Fruit fly (Drosophila melanogaster): ENCODE results near the gene CG6693.

The CG6693 gene

DNA sequence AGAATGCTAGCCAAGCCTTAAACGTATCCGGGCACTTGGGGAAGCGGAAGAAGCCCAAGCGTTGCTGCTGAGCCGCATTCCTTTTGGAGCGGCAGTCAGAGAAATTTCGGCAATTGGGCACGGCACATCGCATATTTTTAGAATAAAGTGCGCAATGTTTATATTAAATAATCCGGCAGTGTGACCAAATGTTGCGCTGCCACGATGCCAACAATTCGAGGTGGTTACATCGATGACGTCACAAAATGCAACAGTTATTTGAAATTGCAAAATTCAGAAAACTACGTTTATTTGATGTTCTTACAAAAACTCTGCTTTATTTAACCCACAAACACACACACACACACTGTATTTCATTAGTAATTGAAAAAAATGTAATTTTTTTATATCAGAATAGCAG lies 1.6 kb downstream of the CG6693 start, which contains the start of gene CG6689:
Gene CG6689, minus strand, starts transcription at position 182 of the 400 bp plus-strand sequence.
- TF ChIP-seq CG6792 (GFP tag; optimal IDR thresholded peaks at IDR 0.05) (no peak), Eip78C (GFP tag) (peak; percentile 35), vri (GFP tag; optimal IDR thresholded peaks at IDR 0.05) (peak; percentile 97), CG6163 (GFP tag; IDR thresholded peaks at IDR 0.05) (no peak), Sox15 (GFP tag; optimal IDR thresholded peaks at IDR 0.05) (no peak), salr (GFP tag; optimal IDR thresholded peaks at IDR 0.05) (no peak), cyc (GFP tag; optimal IDR thresholded peaks at IDR 0.05) (no peak), svp (GFP tag) (no peak), CG15336 (GFP tag; IDR thresholded peaks at IDR 0.05) (0 out of 2 replicates have a peak, but pooled peaks have one; percentile 10), lz (GFP tag; optimal IDR thresholded peaks at IDR 0.05) (no peak), CG8119 (GFP tag; IDR thresholded peaks at IDR 0.05) (no peak), CG1621 (tag; optimal IDR thresholded peaks at IDR 0.05) (no peak), Sox102F (GFP tag; optimal IDR thresholded peaks at IDR 0.05) (no peak), achi (GFP tag; optimal IDR thresholded peaks at IDR 0.05) (no peak), net (GFP tag; optimal IDR thresholded peaks at IDR 0.05) (no peak), CG8319 (GFP tag; optimal IDR thresholded peaks at IDR 0.05) (no peak), CG10669 (GFP tag; optimal IDR thresholded peaks at IDR 0.05) (no peak), spab (GFP tag; optimal IDR thresholded peaks at IDR 0.05) (no peak), CG3032 (tag; optimal IDR thresholded peaks at IDR 0.05) (no peak), dac (GFP tag; optimal IDR thresholded peaks at IDR 0.05) (no peak), Smox (GFP tag; optimal IDR thresholded peaks at IDR 0.05) (no peak), Sox14 (GFP tag; optimal IDR thresholded peaks at IDR 0.05) (peak; percentile 53), Hr4 (GFP tag; optimal IDR thresholded peaks at IDR 0.05) (no peak), Eip75B (GFP tag; optimal IDR thresholded peaks at IDR 0.05) (peak; percentile 2), CG4318 (GFP tag; optimal IDR thresholded peaks at IDR 0.05) (no peak), CG11902 (GFP tag; optimal IDR thresholded peaks at IDR 0.05) (no peak), ss (GFP tag; optimal IDR thresholded peaks at IDR 0.05) (no peak), CG8632 (GFP tag; optimal IDR thresholded peaks at IDR 0.05) (no peak), Met (GFP tag; optimal IDR thresholded peaks at IDR 0.05) (no peak), CG11762 (GFP tag; optimal IDR thresholded peaks at IDR 0.05; ENCODE audit: insufficient read depth) (no peak), Hr39 (GFP tag; optimal IDR thresholded peaks at IDR 0.05) (no peak), esn (GFP tag; optimal IDR thresholded peaks at IDR 0.05) (peak; percentile 33), OdsH (GFP tag; optimal IDR thresholded peaks at IDR 0.05) (no peak), eg (GFP tag; IDR thresholded peaks at IDR 0.05) (no peak), CG16779 (tag; optimal IDR thresholded peaks at IDR 0.05) (no peak), CG3919 (GFP tag; optimal IDR thresholded peaks at IDR 0.05) (no peak), fkh (GFP tag; optimal IDR thresholded peaks at IDR 0.05) (peak; percentile 87), dsx (GFP tag; optimal IDR thresholded peaks at IDR 0.05; ENCODE audit: poor library complexity, severe bottlenecking) (no peak), Ets21C (GFP tag; optimal IDR thresholded peaks at IDR 0.05) (no peak)

DNA sequence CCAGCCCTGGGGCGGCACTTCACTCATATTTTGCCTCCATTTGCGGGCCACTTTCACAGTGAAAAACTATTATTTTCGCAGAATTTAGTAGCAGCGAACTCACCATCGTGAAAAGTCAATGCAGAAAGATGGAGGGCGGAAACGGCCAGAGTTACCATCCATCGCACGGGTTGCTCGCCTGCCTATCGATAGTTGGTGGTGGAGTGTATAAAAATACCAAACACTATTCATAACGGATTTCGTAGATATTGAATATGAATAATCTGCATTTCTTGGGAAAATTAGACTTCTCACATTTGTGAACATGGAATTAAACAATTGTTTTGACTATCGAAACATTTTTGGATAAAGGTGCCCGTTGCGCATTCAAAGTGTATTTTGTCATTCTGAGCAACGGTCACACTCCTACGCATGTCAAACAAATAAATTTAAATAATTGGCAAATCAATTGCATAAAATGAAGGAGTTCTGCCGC lies 5.2 kb downstream of the CG6693 start, which contains the start of the genes RpS25 and CG4820:
Gene RpS25, minus strand, starts transcription at position 132 of the 475 bp plus-strand sequence.
Gene CG4820, plus strand, starts transcription at position 380 of the 475 bp plus-strand sequence.
- TF ChIP-seq CG16779 (tag; optimal IDR thresholded peaks at IDR 0.05) (peak; percentile 71), CG6808 (GFP tag; optimal IDR thresholded peaks at IDR 0.05) (peak; percentile 79), CG4318 (GFP tag; optimal IDR thresholded peaks at IDR 0.05) (no peak), CG11902 (GFP tag; optimal IDR thresholded peaks at IDR 0.05) (peak; percentile 53), Blimp-1 (GFP tag; optimal IDR thresholded peaks at IDR 0.05) (peak; percentile 67), ss (GFP tag; optimal IDR thresholded peaks at IDR 0.05) (peak; percentile 71 to 86), Sox102F (GFP tag; optimal IDR thresholded peaks at IDR 0.05) (peak; percentile 89), fd85E (GFP tag; optimal IDR thresholded peaks at IDR 0.05) (peak; percentile 84), CG1621 (tag; optimal IDR thresholded peaks at IDR 0.05) (peak; percentile 79), dac (GFP tag; optimal IDR thresholded peaks at IDR 0.05) (peak; percentile 64), CG8632 (GFP tag; optimal IDR thresholded peaks at IDR 0.05) (peak; percentile 73), Hr4 (GFP tag; optimal IDR thresholded peaks at IDR 0.05) (no peak), CG6854 (GFP tag; optimal IDR thresholded peaks at IDR 0.05) (peak; percentile 97), Ets96B (tag; optimal IDR thresholded peaks at IDR 0.05) (peak; percentile 41), topi (GFP tag; optimal IDR thresholded peaks at IDR 0.05) (peak; percentile 86), CG3032 (tag; optimal IDR thresholded peaks at IDR 0.05) (peak; percentile 72), CG3919 (GFP tag; optimal IDR thresholded peaks at IDR 0.05) (peak; percentile 92), CG10669 (GFP tag; optimal IDR thresholded peaks at IDR 0.05) (peak; percentile 76), Ets21C (GFP tag; optimal IDR thresholded peaks at IDR 0.05) (peak; percentile 64), CG8119 (GFP tag; IDR thresholded peaks at IDR 0.05) (0 out of 3 replicates have a peak, but pooled peaks have one; percentile 42), Eip93F (GFP tag; optimal IDR thresholded peaks at IDR 0.05) (no peak), CG6792 (GFP tag; optimal IDR thresholded peaks at IDR 0.05) (peak; percentile 77), CG15336 (GFP tag; IDR thresholded peaks at IDR 0.05) (peak; percentile 24; the same call in 1 of the 2 replicates), Met (GFP tag; optimal IDR thresholded peaks at IDR 0.05) (peak; percentile 89), CG7368 (GFP tag; optimal IDR thresholded peaks at IDR 0.05) (peak; percentile 88), Eip78C (GFP tag) (peak; percentile 96), CG8319 (GFP tag; optimal IDR thresholded peaks at IDR 0.05) (peak; percentile 78), CG31627 (GFP tag; optimal IDR thresholded peaks at IDR 0.05) (peak; percentile 85), OdsH (GFP tag; optimal IDR thresholded peaks at IDR 0.05) (peak; percentile 85)
